Fruit fly (Drosophila melanogaster): Measurements from ENCODE around the gene Ilp3.

Gene Ilp3

dm6 chr3L:9836524-9837047 lies 34.7 kb upstream of the Ilp3 start, which contains the start of gene I-2 (continued):
- TF ChIP-seq CG17359 (tag; optimal IDR thresholded peaks at IDR 0.05) = no peak
- no peak for TF ChIP-seq Mad (GFP tag; optimal IDR thresholded peaks at IDR 0.05)
- no peak for TF ChIP-seq slp2 (GFP tag; optimal IDR thresholded peaks at IDR 0.05)
- peak; percentile 83 for TF ChIP-seq CG16813 (GFP tag; IDR thresholded peaks at IDR 0.05; ENCODE audit: partially characterized antibody)
- TF ChIP-seq CG6791 (GFP tag; IDR thresholded peaks at IDR 0.05; ENCODE audit: partially characterized antibody) = peak; percentile 88
- TF ChIP-seq CG2116 (GFP tag; optimal IDR thresholded peaks at IDR 0.05) = peak; percentile 69
- TF ChIP-seq CG12942 (GFP tag; optimal IDR thresholded peaks at IDR 0.05) = no peak
- TF ChIP-seq grau (tag; optimal IDR thresholded peaks at IDR 0.05) = peak; percentile 34
- TF ChIP-seq CG11085 (GFP tag; IDR thresholded peaks at IDR 0.05) = no peak
- TF ChIP-seq nerfin-2 (GFP tag; IDR thresholded peaks at IDR 0.05; ENCODE audit: partially characterized antibody) = peak; percentile 77
- no peak for TF ChIP-seq CG7357 (GFP tag; IDR thresholded peaks at IDR 0.05)
- peak; percentile 88 for TF ChIP-seq knrl (GFP tag; IDR thresholded peaks at IDR 0.05; ENCODE audit: partially characterized antibody)
- TF ChIP-seq Ada2b (GFP tag; IDR thresholded peaks at IDR 0.05) = no peak
- no peak for TF ChIP-seq CG10321 (GFP tag; IDR thresholded peaks at IDR 0.05)
- TF ChIP-seq gem (tag; optimal IDR thresholded peaks at IDR 0.05) = no peak
- TF ChIP-seq CG9437 (GFP tag; optimal IDR thresholded peaks at IDR 0.05) = peak; percentile 26
- TF ChIP-seq CG3281 (GFP tag; optimal IDR thresholded peaks at IDR 0.05) = no peak
- TF ChIP-seq CTCF (GFP tag; optimal IDR thresholded peaks at IDR 0.05) = peak; percentile 62

DNA sequence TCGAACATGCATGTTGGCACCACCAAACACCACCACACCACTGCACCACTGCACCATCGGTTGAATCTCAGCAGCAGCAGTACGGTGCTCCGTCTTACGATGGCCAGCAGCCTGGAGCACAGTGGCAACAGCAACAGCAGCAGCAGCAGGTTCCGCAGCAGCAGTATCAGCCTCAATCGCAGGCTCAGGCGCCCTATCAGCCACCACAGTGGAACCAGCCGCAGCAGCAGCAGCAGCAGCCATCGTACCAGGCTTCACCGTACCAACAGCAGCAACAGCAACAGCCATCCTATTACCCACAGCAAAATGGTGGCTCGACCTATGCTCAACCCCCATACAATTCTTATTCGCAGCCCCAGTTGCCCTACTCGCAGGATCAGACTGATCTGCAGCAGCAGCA lies 30.2 kb upstream of the Ilp3 start:
- peak; percentile 57 for TF ChIP-seq CG8478 (optimal IDR thresholded peaks at IDR 0.05)
- TF ChIP-seq ci (GFP tag; IDR thresholded peaks at IDR 0.05) = 0 out of 3 replicates have a peak, but pooled peaks have one; percentile 9
- TF ChIP-seq CrebB (tag; optimal IDR thresholded peaks at IDR 0.05) = no peak

- TF ChIP-seq pum (GFP tag; optimal IDR thresholded peaks at IDR 0.05) = no peak
- TF ChIP-seq CG7786 (GFP tag; optimal IDR thresholded peaks at IDR 0.05) = no peak
- no peak for TF ChIP-seq CG30403 (GFP tag; optimal IDR thresholded peaks at IDR 0.05)
- no peak for TF ChIP-seq otp (GFP tag; IDR thresholded peaks at IDR 0.05)
- no peak for TF ChIP-seq Hmx (GFP tag; optimal IDR thresholded peaks at IDR 0.05)
- TF ChIP-seq oc (tag; optimal IDR thresholded peaks at IDR 0.05) = no peak
- TF ChIP-seq CG8290 (GFP tag; optimal IDR thresholded peaks at IDR 0.05) = no peak
- TF ChIP-seq CG8290 (tag; optimal IDR thresholded peaks at IDR 0.05) = no peak
- TF ChIP-seq pho (GFP tag; optimal IDR thresholded peaks at IDR 0.05) = no peak
- TF ChIP-seq Trl (optimal IDR thresholded peaks at IDR 0.05) = no peak
- TF ChIP-seq Trl (GFP tag; optimal IDR thresholded peaks at IDR 0.05) = no peak
- TF ChIP-seq CG11696 (GFP tag; IDR thresholded peaks at IDR 0.05) = no peak
- TF ChIP-seq Pdp1 (GFP tag; optimal IDR thresholded peaks at IDR 0.05) = peak in 1 of 2 experiments; percentile 90
- TF ChIP-seq Atf3 (GFP tag; optimal IDR thresholded peaks at IDR 0.05) = no peak
- no peak for TF ChIP-seq so (GFP tag; IDR thresholded peaks at IDR 0.05)
- TF ChIP-seq CG11504 (tag; optimal IDR thresholded peaks at IDR 0.05) = peak; percentile 92
- TF ChIP-seq CG10267 (tag; optimal IDR thresholded peaks at IDR 0.05) = no peak
- TF ChIP-seq Atf6 (GFP tag; IDR thresholded peaks at IDR 0.05) = no peak
- no peak for TF ChIP-seq CG11085 (GFP tag; IDR thresholded peaks at IDR 0.05)
- TF ChIP-seq gsb-n (tag; optimal IDR thresholded peaks at IDR 0.05) = no peak
Observed at dm6 chr3L:9829639-9830341, 27.9 kb upstream of the Ilp3 start.
